Fruit fly (Drosophila melanogaster): ENCODE results near the gene CG32795.

DNA sequence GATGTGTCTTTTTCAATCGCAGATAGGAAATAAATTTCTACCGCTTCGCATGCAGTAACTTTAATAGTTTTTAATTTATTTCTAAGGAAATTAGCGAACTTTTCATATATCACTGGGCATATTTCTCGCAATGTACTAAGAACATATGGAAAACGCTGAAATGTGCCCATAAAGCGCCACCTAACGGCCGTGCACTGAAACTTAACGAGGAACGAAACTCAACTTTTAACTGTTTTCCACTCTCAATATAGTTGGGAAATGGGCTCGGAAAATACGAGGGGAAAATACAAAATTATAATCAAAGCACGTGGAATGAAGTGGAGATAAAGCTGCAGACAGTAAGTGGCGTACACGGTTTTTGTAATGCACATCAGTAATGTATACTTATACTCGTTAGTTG, 13.4 kb upstream of the CG32795 start:
- TF ChIP-seq Hr38 (GFP tag; optimal IDR thresholded peaks at IDR 0.05) (no peak), Lpt (GFP tag; optimal IDR thresholded peaks at IDR 0.05) (no peak), Eip75B (GFP tag; optimal IDR thresholded peaks at IDR 0.05) (no peak), CG6808 (GFP tag; optimal IDR thresholded peaks at IDR 0.05) (no peak), CG3032 (tag; optimal IDR thresholded peaks at IDR 0.05) (no peak), spab (GFP tag; optimal IDR thresholded peaks at IDR 0.05) (no peak), Sox14 (GFP tag; optimal IDR thresholded peaks at IDR 0.05) (no peak), Eip78C (GFP tag) (no peak)
